Worm (Caenorhabditis elegans) whole organism, L1 larva: ENCODE measurements around the gene chil-21.
"Not testable (repeated sequence)": the region's sequence is repeated elsewhere in the genome, so short reads cannot be mapped to it uniquely, and the experiment has no call there.

Experiments used
- C16A3.4 ChIP-seq: fragments of 150-350 bp; optimal IDR thresholded peaks from 2 replicates; lab custom pipeline; 2014; ENCODE audit warnings: missing biosample characterization, missing genetic modification characterization
- aha-1 ChIP-seq: fragments of 150-350 bp; optimal IDR thresholded peaks from 2 replicates; lab custom pipeline; 2014; ENCODE audit warnings: missing biosample characterization, missing genetic modification characterization
- blmp-1 ChIP-seq: fragments of 150-350 bp; optimal IDR thresholded peaks from 2 replicates; lab custom pipeline; 2014; ENCODE audit warnings: missing biosample characterization, missing genetic modification characterization
- ceh-8 ChIP-seq: fragments of 200-800 bp; sonication (Bioruptor generic); optimal IDR thresholded peaks from 2 replicates; lab custom pipeline; 2018; ENCODE audit warnings: mild to moderate bottlenecking, missing genetic modification characterization, moderate library complexity, missing compliant biosample characterization
- ceh-82 ChIP-seq, 3 experiments: fragments of 150-350 bp in 1 of 3; sonication (generic microtip) in 2 of 3; optimal IDR thresholded peaks; 2 replicates each; lab custom pipeline; 2014 to 2017; ENCODE audit warnings: missing biosample characterization in 3 of 3, missing genetic modification characterization in 3 of 3
- ceh-88 ChIP-seq: fragments of 200-800 bp; sonication (Bioruptor generic); IDR thresholded peaks from 2 replicates; pipeline ENCODE4 v1.3.6; 2022; ENCODE audit warnings: missing genetic modification characterization, missing compliant biosample characterization
- dpl-1 ChIP-seq, 3 experiments: fragments of 150-350 bp in 2 of 3; sonication (generic microtip) in 1 of 3; optimal IDR thresholded peaks; 2 replicates each; lab custom pipeline; 2014 to 2017; ENCODE audit warnings: missing biosample characterization in 3 of 3, missing genetic modification characterization in 3 of 3, missing genetic modification reagents in 3 of 3
- efl-1 ChIP-seq, 4 experiments: fragments of 150-350 bp; optimal IDR thresholded peaks in 3 of 4; peaks in 1 of 4; 1 replicate in 1 of 4; 2 replicates in 3 of 4; lab custom pipeline; 2014; ENCODE audit warnings: missing biosample characterization in 2 of 4, missing genetic modification characterization in 2 of 4, missing genetic modification reagents in 2 of 4
- egl-27 ChIP-seq, 2 experiments: fragments of 150-350 bp in 1 of 2; sonication (generic microtip); optimal IDR thresholded peaks; 3 replicates each; lab custom pipeline; 2017 to 2018; ENCODE audit warnings: missing biosample characterization in 2 of 2, missing genetic modification characterization in 2 of 2, missing genetic modification reagents in 2 of 2
- elt-2 ChIP-seq: sonication (generic microtip); optimal IDR thresholded peaks from 2 replicates; lab custom pipeline; 2016; ENCODE audit warnings: missing genetic modification characterization, mild to moderate bottlenecking, inconsistent platforms, missing compliant biosample characterization, missing genetic modification reagents
- elt-3 ChIP-seq, 6 experiments: fragments of 150-350 bp in 1 of 6; sonication (generic microtip); optimal IDR thresholded peaks; 2 replicates each; lab custom pipeline; 2017 to 2018; ENCODE audit warnings: missing biosample characterization in 6 of 6, missing genetic modification characterization in 6 of 6, inconsistent platforms in 1 of 6
- ets-5 ChIP-seq: fragments of 200-800 bp; sonication (Bioruptor generic); IDR thresholded peaks from 2 replicates; pipeline ENCODE4 v1.3.6; 2022; ENCODE audit warnings: missing genetic modification characterization, missing compliant biosample characterization
- fkh-8 ChIP-seq: sonication (generic microtip); optimal IDR thresholded peaks from 2 replicates; lab custom pipeline; 2016; ENCODE audit warnings: mild to moderate bottlenecking, missing genetic modification characterization, missing compliant biosample characterization
- fos-1 ChIP-seq: fragments of 150-350 bp; optimal IDR thresholded peaks from 2 replicates; lab custom pipeline; 2014; ENCODE audit warnings: missing biosample characterization, missing genetic modification characterization
- hlh-4 ChIP-seq: sonication (generic microtip); optimal IDR thresholded peaks from 2 replicates; lab custom pipeline; 2016; ENCODE audit warnings: mild to moderate bottlenecking, missing genetic modification characterization, missing compliant biosample characterization
- hpl-2 ChIP-seq: fragments of 150-350 bp; optimal IDR thresholded peaks from 2 replicates; lab custom pipeline; 2014; ENCODE audit warnings: missing biosample characterization, missing genetic modification reagents, missing genetic modification characterization
- isw-1 ChIP-seq: fragments of 200-800 bp; sonication (Bioruptor generic); IDR thresholded peaks from 2 replicates; pipeline ENCODE4 v1.3.6; 2022; ENCODE audit warnings: missing genetic modification characterization, missing compliant biosample characterization
- lin-13 ChIP-seq: fragments of 150-350 bp; optimal IDR thresholded peaks from 2 replicates; lab custom pipeline; 2014; ENCODE audit warnings: missing biosample characterization, missing genetic modification reagents, missing genetic modification characterization
- lin-15B ChIP-seq: fragments of 150-350 bp; sonication (generic microtip); optimal IDR thresholded peaks from 3 replicates; lab custom pipeline; 2014; ENCODE audit warnings: missing biosample characterization, missing genetic modification characterization
- lin-39 ChIP-seq: fragments of 150-350 bp; optimal IDR thresholded peaks from 2 replicates; lab custom pipeline; 2014; ENCODE audit warnings: missing biosample characterization, missing genetic modification reagents, missing genetic modification characterization
- mdl-1 ChIP-seq, 2 experiments: fragments of 150-350 bp; optimal IDR thresholded peaks; 2 replicates each; lab custom pipeline; 2014 to 2017; ENCODE audit warnings: missing biosample characterization in 2 of 2, missing genetic modification characterization in 2 of 2, inconsistent platforms in 1 of 2
- mef-2 ChIP-seq: fragments of 150-350 bp; optimal IDR thresholded peaks from 2 replicates; lab custom pipeline; 2014; ENCODE audit warnings: missing biosample characterization, missing genetic modification characterization
- nhr-11 ChIP-seq: fragments of 150-350 bp; optimal IDR thresholded peaks from 2 replicates; lab custom pipeline; 2014; ENCODE audit warnings: missing biosample characterization, missing genetic modification characterization
- nhr-20 ChIP-seq: sonication (generic microtip); optimal IDR thresholded peaks from 2 replicates; lab custom pipeline; 2016; ENCODE audit warnings: mild to moderate bottlenecking, missing genetic modification characterization, missing compliant biosample characterization
- nhr-28 ChIP-seq: fragments of 150-350 bp; optimal IDR thresholded peaks from 2 replicates; lab custom pipeline; 2014; ENCODE audit warnings: missing biosample characterization, missing genetic modification characterization
- nhr-71 ChIP-seq: sonication (generic microtip); optimal IDR thresholded peaks from 2 replicates; lab custom pipeline; 2016; ENCODE audit warnings: mild to moderate bottlenecking, missing genetic modification characterization, moderate library complexity, missing compliant biosample characterization
- nhr-76 ChIP-seq: sonication (generic microtip); optimal IDR thresholded peaks from 2 replicates; lab custom pipeline; 2017; ENCODE audit warnings: missing biosample characterization, missing genetic modification characterization
- nhr-84 ChIP-seq: sonication (generic microtip); optimal IDR thresholded peaks from 2 replicates; lab custom pipeline; 2017; ENCODE audit warnings: missing biosample characterization, missing genetic modification characterization
- nhr-90 ChIP-seq: sonication (generic microtip); optimal IDR thresholded peaks from 2 replicates; lab custom pipeline; 2016; ENCODE audit warnings: mild to moderate bottlenecking, missing genetic modification characterization, missing compliant biosample characterization; ENCODE audit not compliant: poor library complexity
- pag-3 ChIP-seq: sonication (generic microtip); optimal IDR thresholded peaks from 2 replicates; lab custom pipeline; 2017; ENCODE audit warnings: missing genetic modification characterization, mild to moderate bottlenecking, missing compliant biosample characterization, antibody characterized with exemption, borderline replicate concordance; ENCODE audit not compliant: insufficient read depth
- pax-3 ChIP-seq: fragments of 200-800 bp; sonication (Bioruptor generic); optimal IDR thresholded peaks from 2 replicates; lab custom pipeline; 2018; ENCODE audit warnings: mild to moderate bottlenecking, missing genetic modification characterization, moderate library complexity, missing compliant biosample characterization
- skn-1 ChIP-seq: fragments of 150-350 bp; optimal IDR thresholded peaks from 2 replicates; lab custom pipeline; 2014; ENCODE audit warnings: missing biosample characterization, missing genetic modification characterization
- tlp-1 ChIP-seq: fragments of 150-350 bp; optimal IDR thresholded peaks from 2 replicates; lab custom pipeline; 2014; ENCODE audit warnings: missing biosample characterization, missing genetic modification characterization
- vab-15 ChIP-seq: sonication (generic microtip); optimal IDR thresholded peaks from 2 replicates; lab custom pipeline; 2017; ENCODE audit warnings: missing genotype, mild to moderate bottlenecking, missing genetic modification characterization, missing compliant biosample characterization
- zag-1 ChIP-seq: fragments of 150-350 bp; optimal IDR thresholded peaks from 2 replicates; lab custom pipeline; 2014; ENCODE audit warnings: missing biosample characterization, missing genetic modification characterization
- zip-4 ChIP-seq: fragments of 200-800 bp; sonication (Bioruptor generic); optimal IDR thresholded peaks from 2 replicates; lab custom pipeline; 2018; ENCODE audit warnings: mild to moderate bottlenecking, missing genetic modification characterization, moderate library complexity, missing compliant biosample characterization
- ztf-11 ChIP-seq, 2 experiments: sonication (generic microtip); optimal IDR thresholded peaks; 2 replicates each; lab custom pipeline; 2016 to 2017; ENCODE audit warnings: missing genetic modification characterization in 2 of 2, missing biosample characterization in 1 of 2, missing compliant biosample characterization in 1 of 2

chil-21 gene

DNA sequence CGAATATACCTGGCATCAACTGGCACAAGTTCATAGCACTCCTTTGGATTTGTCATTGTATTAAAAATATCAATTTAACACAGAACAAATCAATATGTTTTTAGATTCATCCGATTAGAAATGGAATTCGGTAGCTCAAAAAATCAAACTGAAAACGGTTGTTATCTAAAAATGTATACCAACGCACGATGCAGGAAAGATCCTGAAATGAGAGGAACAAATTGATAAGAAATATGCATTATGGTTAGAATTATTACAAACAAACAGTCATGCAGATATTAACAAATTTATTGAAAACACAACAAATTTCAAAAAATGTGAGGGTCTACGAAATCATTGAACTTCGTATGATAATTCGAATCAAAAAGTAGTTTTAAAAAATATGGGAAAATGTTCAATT is 8.2 kb upstream of the chil-21 start, which contains the start of gene T19H5.6:
T19H5.6 (minus strand) TSS at position 195 of the 400 bp plus-strand sequence.
- TF ChIP-seq elt-2 (tag; lab: Kevin White, UChicago) (peak; percentile 48), fos-1 (tag; lab: Kevin White, UChicago) (no peak), tlp-1 (tag; lab: Kevin White, UChicago) (no peak), nhr-11 (tag; lab: Kevin White, UChicago) (no peak)

DNA sequence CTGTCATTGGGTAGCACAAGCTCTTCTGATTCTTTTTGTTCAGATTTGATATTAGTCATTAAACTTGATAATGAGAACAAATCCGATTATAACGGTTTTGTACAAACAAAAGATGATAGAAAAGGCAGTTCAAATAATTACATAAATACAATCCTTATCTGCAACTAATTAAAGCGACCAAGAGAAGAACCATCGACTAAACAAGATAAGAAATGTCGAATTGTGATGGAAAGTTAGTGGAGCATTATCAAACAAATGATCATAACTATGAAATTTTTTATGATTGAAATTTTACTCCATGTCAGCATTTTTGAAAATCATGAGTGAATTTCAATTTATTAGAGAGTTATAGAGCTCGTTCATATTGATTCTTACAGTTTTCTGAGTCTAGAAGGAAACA is 6.6 kb upstream of the chil-21 start, which contains the start of gene chil-23:
chil-23 (minus strand) TSS at position 198 of the 400 bp plus-strand sequence.
- TF ChIP-seq nhr-20 (tag; lab: Kevin White, UChicago) (peak; percentile 17), nhr-76 (tag; lab: Kevin White, UChicago) (no peak), zag-1 (no peak), zip-4 (GFP tag; lab: Kevin White, UChicago) (no peak), dpl-1 (GFP tag; optimal IDR thresholded peaks at IDR 0.05; lab: Kevin White, UChicago) (no peak), lin-39 (no peak), lin-15B (no peak), ets-5 (no peak), elt-2 (tag; lab: Kevin White, UChicago) (peak; percentile 95)

DNA sequence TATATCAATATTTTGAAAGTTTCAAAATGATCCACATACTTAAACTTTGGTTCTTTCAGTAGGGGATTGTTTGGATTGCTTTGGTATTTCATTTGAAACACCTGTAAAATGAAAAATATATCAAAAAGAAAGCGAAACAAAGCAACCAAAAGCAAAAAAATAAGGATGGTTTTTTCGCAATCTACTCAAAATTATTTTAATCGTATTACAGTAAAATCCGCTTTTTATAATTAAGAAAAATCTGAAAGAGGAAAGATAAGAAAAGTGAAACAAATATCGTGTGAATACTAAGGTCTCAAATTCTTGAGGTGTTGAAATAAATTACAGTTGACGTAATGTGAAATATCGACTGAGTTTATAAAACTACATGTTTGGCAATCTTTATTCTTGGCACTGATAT is 4.3 kb upstream of the chil-21 start, which contains the start of gene chil-22:
chil-22 (minus strand) TSS at position 101 of the 400 bp plus-strand sequence.
- no peak for TF ChIP-seq pag-3
- no peak for TF ChIP-seq ceh-82 (tag; optimal IDR thresholded peaks at IDR 0.05; lab: Kevin White, UChicago)
- TF ChIP-seq mef-2 (tag; lab: Kevin White, UChicago), result no peak
- no peak for TF ChIP-seq hpl-2 (GFP tag; lab: Kevin White, UChicago)
- TF ChIP-seq nhr-28, result no peak
- no peak for TF ChIP-seq fkh-8 (tag; lab: Kevin White, UChicago)
- TF ChIP-seq tlp-1 (tag; lab: Kevin White, UChicago), result no peak
- no peak for TF ChIP-seq ztf-11 (tag; optimal IDR thresholded peaks at IDR 0.05; lab: Kevin White, UChicago)
- TF ChIP-seq hlh-4 (tag; lab: Kevin White, UChicago), result no peak
- TF ChIP-seq mdl-1 (tag; optimal IDR thresholded peaks at IDR 0.05; lab: Kevin White, UChicago), result no peak
- TF ChIP-seq egl-27 (tag; optimal IDR thresholded peaks at IDR 0.05; lab: Kevin White, UChicago), result no peak
- TF ChIP-seq aha-1 (tag; lab: Kevin White, UChicago), result no peak
- TF ChIP-seq nhr-71 (tag; lab: Kevin White, UChicago), result no peak
- no peak for TF ChIP-seq lin-13
- no peak for TF ChIP-seq blmp-1
- TF ChIP-seq skn-1 (tag; lab: Kevin White, UChicago), result no peak
- TF ChIP-seq ceh-88 (GFP tag; lab: Robert Waterston, UW), result no peak
- TF ChIP-seq dpl-1 (GFP tag; optimal IDR thresholded peaks at IDR 0.05; lab: Kevin White, UChicago), result no peak
- TF ChIP-seq C16A3.4, result no peak
- TF ChIP-seq, all 84 proteins: peak for 0

DNA sequence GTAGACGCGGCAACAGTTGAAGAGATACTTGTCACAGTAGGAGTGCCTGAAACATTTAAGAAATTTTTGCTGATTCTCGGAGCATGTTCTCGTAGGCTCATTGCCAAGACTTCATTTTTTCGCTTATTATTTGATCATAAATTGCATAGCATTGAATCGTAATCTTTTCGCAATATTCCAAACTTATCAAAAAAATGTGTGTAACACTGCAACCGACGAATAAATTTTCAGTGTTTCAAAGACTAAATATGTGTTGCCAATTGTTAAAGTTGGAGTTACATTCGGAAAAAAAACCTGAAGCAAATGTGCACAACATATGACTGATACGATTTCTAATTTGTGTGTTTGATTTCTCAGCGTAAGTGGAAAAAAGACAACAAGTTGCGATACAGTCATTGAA is 2.3 kb downstream of the chil-21 start, which contains the start of gene R09D1.14:
R09D1.14 (minus strand) TSS at position 101 of the 400 bp plus-strand sequence.
- TF ChIP-seq isw-1 (GFP tag; lab: Robert Waterston, UW); ceh-8 (GFP tag; lab: Kevin White, UChicago); elt-3 (tag; optimal IDR thresholded peaks at IDR 0.05; lab: Kevin White, UChicago): not testable (repeated sequence)

DNA sequence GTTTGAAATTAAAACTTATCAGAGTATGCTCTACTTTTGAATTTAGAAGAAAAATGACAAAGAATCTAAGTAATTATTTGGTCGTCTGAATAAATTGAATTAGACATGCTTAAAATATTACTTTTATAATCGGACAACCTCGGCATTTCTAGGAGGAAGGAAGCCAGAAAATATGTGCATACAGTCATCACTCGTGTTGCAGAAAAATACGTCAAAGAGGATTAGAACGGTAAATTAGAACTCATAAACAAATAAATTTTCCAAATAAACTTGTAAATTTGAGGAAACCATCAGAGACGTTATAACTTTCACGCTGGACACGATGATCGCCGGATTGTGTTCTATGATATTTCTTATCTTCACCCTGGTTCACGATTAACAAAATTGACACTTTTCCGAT is 7.5 kb downstream of the chil-21 start, which contains the start of gene chil-19:
chil-19 (minus strand) TSS at position 101 of the 400 bp plus-strand sequence.
- TF ChIP-seq mdl-1 (tag; optimal IDR thresholded peaks at IDR 0.05; lab: Kevin White, UChicago) (no peak), pax-3 (no peak), nhr-84 (no peak), efl-1 (optimal IDR thresholded peaks at IDR 0.05; lab: Kevin White, UChicago) (no peak), efl-1 (GFP tag; optimal IDR thresholded peaks at IDR 0.05 in 1 of 2; lab: Kevin White, UChicago) (peak in 1 of 2 experiments; percentile 5), vab-15 (tag; lab: Kevin White, UChicago) (no peak), nhr-90 (tag; lab: Kevin White, UChicago) (no peak)
